Fruit fly (Drosophila melanogaster): Measurements from ENCODE around the gene CG32263.

Gene CG32263

dm6 chr3L:3765782-3766520, 45.0 kb downstream of the CG32263 start (continued):
- TF ChIP-seq CG4424 (GFP tag; optimal IDR thresholded peaks at IDR 0.05) = peak; percentile 53
- TF ChIP-seq mld (GFP tag; IDR thresholded peaks at IDR 0.05; ENCODE audit: partially characterized antibody) = no peak
- peak; percentile 70 for TF ChIP-seq CG7987 (GFP tag; optimal IDR thresholded peaks at IDR 0.05)
- TF ChIP-seq Rfx (GFP tag; IDR thresholded peaks at IDR 0.05) = peak; percentile 82
- peak; percentile 40 for TF ChIP-seq Vsx1 (GFP tag; optimal IDR thresholded peaks at IDR 0.05)
- TF ChIP-seq amos (GFP tag; IDR thresholded peaks at IDR 0.05; ENCODE audit: partially characterized antibody) = no peak; the same call in 1 of the 2 replicates
- peak; percentile 55 for TF ChIP-seq fd96Cb (tag; optimal IDR thresholded peaks at IDR 0.05)
- TF ChIP-seq hb (GFP tag; IDR thresholded peaks at IDR 0.05; ENCODE audit: partially characterized antibody) = no peak
- TF ChIP-seq D19A (tag; optimal IDR thresholded peaks at IDR 0.05) = peak; percentile 70
- TF ChIP-seq CG13894 (tag; optimal IDR thresholded peaks at IDR 0.05) = peak; percentile 64
- no peak for TF ChIP-seq HmgZ (tag; optimal IDR thresholded peaks at IDR 0.05)
- peak; percentile 41 for TF ChIP-seq CG11723 (GFP tag; optimal IDR thresholded peaks at IDR 0.05)
- peak; percentile 52 for TF ChIP-seq Asciz (GFP tag; optimal IDR thresholded peaks at IDR 0.05)
- no peak; the same call in 2 of the 3 replicates for TF ChIP-seq ken (GFP tag; IDR thresholded peaks at IDR 0.05)
- TF ChIP-seq mirr (GFP tag; optimal IDR thresholded peaks at IDR 0.05) = peak; percentile 39
- TF ChIP-seq CG16813 (GFP tag; IDR thresholded peaks at IDR 0.05; ENCODE audit: partially characterized antibody) = no peak
- no peak for TF ChIP-seq tna (GFP tag; IDR thresholded peaks at IDR 0.05; ENCODE audit: partially characterized antibody)
- peak; percentile 36 for TF ChIP-seq CG10147 (GFP tag; optimal IDR thresholded peaks at IDR 0.05)
- TF ChIP-seq CG14965 (GFP tag; optimal IDR thresholded peaks at IDR 0.05; ENCODE audit: borderline replicate concordance) = no peak
- TF ChIP-seq z (GFP tag; IDR thresholded peaks at IDR 0.05) = no peak
- no peak; the same call in 1 of the 2 replicates for TF ChIP-seq bowl (GFP tag; IDR thresholded peaks at IDR 0.05)
- peak; percentile 85 for TF ChIP-seq CG1832 (GFP tag; optimal IDR thresholded peaks at IDR 0.05)
- peak; percentile 13 for TF ChIP-seq bab2 (GFP tag; optimal IDR thresholded peaks at IDR 0.05)
- no peak for TF ChIP-seq trem (tag; optimal IDR thresholded peaks at IDR 0.05)
- peak; percentile 75 for TF ChIP-seq CG9727 (GFP tag; optimal IDR thresholded peaks at IDR 0.05)
- peak; percentile 46 for TF ChIP-seq MTF-1 (GFP tag; optimal IDR thresholded peaks at IDR 0.05; ENCODE audit: borderline replicate concordance)
- TF ChIP-seq oc (tag; optimal IDR thresholded peaks at IDR 0.05) = peak; percentile 64
- TF ChIP-seq Myb (GFP tag; optimal IDR thresholded peaks at IDR 0.05) = no peak
- peak; percentile 40; the same call in 1 of the 3 replicates for TF ChIP-seq CG14050 (GFP tag; IDR thresholded peaks at IDR 0.05)
- TF ChIP-seq CG12299 (tag; optimal IDR thresholded peaks at IDR 0.05) = peak; percentile 65
- no peak for TF ChIP-seq CG15073 (GFP tag; optimal IDR thresholded peaks at IDR 0.05)
- peak; percentile 29; the same call in 1 of the 3 replicates for TF ChIP-seq zen2 (GFP tag; IDR thresholded peaks at IDR 0.05; ENCODE audit: partially characterized antibody)
- TF ChIP-seq CG9437 (GFP tag; optimal IDR thresholded peaks at IDR 0.05) = peak; percentile 74
- no peak for TF ChIP-seq Bgb (GFP tag; IDR thresholded peaks at IDR 0.05; ENCODE audit: partially characterized antibody)
- peak; percentile 43 for TF ChIP-seq CG12219 (GFP tag; optimal IDR thresholded peaks at IDR 0.05)
- TF ChIP-seq eve (GFP tag; optimal IDR thresholded peaks at IDR 0.05) = peak in 1 of 2 experiments; percentile 84
- TF ChIP-seq TFAM (GFP tag; optimal IDR thresholded peaks at IDR 0.05) = no peak
- TF ChIP-seq stwl (tag; optimal IDR thresholded peaks at IDR 0.05) = no peak
- peak; percentile 54 for TF ChIP-seq Aef1 (GFP tag; IDR thresholded peaks at IDR 0.05)
- peak; percentile 26 for TF ChIP-seq CG5180 (GFP tag; optimal IDR thresholded peaks at IDR 0.05)
- TF ChIP-seq slp2 (GFP tag; optimal IDR thresholded peaks at IDR 0.05) = no peak
- TF ChIP-seq CG2116 (GFP tag; optimal IDR thresholded peaks at IDR 0.05) = peak; percentile 9
- TF ChIP-seq ham (GFP tag; IDR thresholded peaks at IDR 0.05) = no peak
- TF ChIP-seq yki (optimal IDR thresholded peaks at IDR 0.05) = peak; percentile 29
- peak; percentile 7 for TF ChIP-seq ftz-f1 (GFP tag; optimal IDR thresholded peaks at IDR 0.05)
- no peak for TF ChIP-seq sens-2 (GFP tag; IDR thresholded peaks at IDR 0.05)
- no peak for TF ChIP-seq Dbx (GFP tag; IDR thresholded peaks at IDR 0.05)
- TF ChIP-seq CG2678 (tag; optimal IDR thresholded peaks at IDR 0.05) = peak; percentile 87

All from whole organism, embryonic.